Worm (Caenorhabditis elegans) whole organism, L1 larva: ENCODE measurements around the gene C16D9.9.

Experiments
- C16A3.4 ChIP-seq: fragments of 150-350 bp; optimal IDR thresholded peaks from 2 replicates; lab custom pipeline; 2014; ENCODE audit warnings: missing biosample characterization, missing genetic modification characterization
- F16B12.6 ChIP-seq: fragments of 150-350 bp; optimal IDR thresholded peaks from 2 replicates; lab custom pipeline; 2014; ENCODE audit warnings: missing biosample characterization, missing genetic modification characterization
- Y116A8C.19 ChIP-seq: sonication (generic microtip); optimal IDR thresholded peaks from 2 replicates; lab custom pipeline; 2016; ENCODE audit warnings: missing compliant biosample characterization, missing genetic modification characterization, borderline replicate concordance
- aha-1 ChIP-seq: fragments of 150-350 bp; optimal IDR thresholded peaks from 2 replicates; lab custom pipeline; 2014; ENCODE audit warnings: missing biosample characterization, missing genetic modification characterization
- alr-1 ChIP-seq: fragments of 200-800 bp; sonication (Bioruptor generic); optimal IDR thresholded peaks from 2 replicates; lab custom pipeline; 2018; ENCODE audit warnings: borderline replicate concordance, mild to moderate bottlenecking, missing genetic modification characterization, missing compliant biosample characterization
- ama-1 ChIP-seq: fragments of 150-350 bp; optimal IDR thresholded peaks from 2 replicates; lab custom pipeline; 2014
- blmp-1 ChIP-seq: fragments of 150-350 bp; optimal IDR thresholded peaks from 2 replicates; lab custom pipeline; 2014; ENCODE audit warnings: missing biosample characterization, missing genetic modification characterization
- ceh-8 ChIP-seq: fragments of 200-800 bp; sonication (Bioruptor generic); optimal IDR thresholded peaks from 2 replicates; lab custom pipeline; 2018; ENCODE audit warnings: mild to moderate bottlenecking, missing genetic modification characterization, moderate library complexity, missing compliant biosample characterization
- efl-1 ChIP-seq, 4 experiments: fragments of 150-350 bp; optimal IDR thresholded peaks in 3 of 4; peaks in 1 of 4; 1 replicate in 1 of 4; 2 replicates in 3 of 4; lab custom pipeline; 2014; ENCODE audit warnings: missing biosample characterization in 2 of 4, missing genetic modification characterization in 2 of 4, missing genetic modification reagents in 2 of 4
- elt-2 ChIP-seq: sonication (generic microtip); optimal IDR thresholded peaks from 2 replicates; lab custom pipeline; 2016; ENCODE audit warnings: missing genetic modification characterization, mild to moderate bottlenecking, inconsistent platforms, missing compliant biosample characterization, missing genetic modification reagents
- elt-3 ChIP-seq, 6 experiments: fragments of 150-350 bp in 1 of 6; sonication (generic microtip); optimal IDR thresholded peaks; 2 replicates each; lab custom pipeline; 2017 to 2018; ENCODE audit warnings: missing biosample characterization in 6 of 6, missing genetic modification characterization in 6 of 6, inconsistent platforms in 1 of 6
- ets-5 ChIP-seq: fragments of 200-800 bp; sonication (Bioruptor generic); IDR thresholded peaks from 2 replicates; pipeline ENCODE4 v1.3.6; 2022; ENCODE audit warnings: missing genetic modification characterization, missing compliant biosample characterization
- fkh-10 ChIP-seq: sonication (generic microtip); optimal IDR thresholded peaks from 2 replicates; lab custom pipeline; 2017; ENCODE audit warnings: missing biosample characterization, missing genetic modification reagents, missing genetic modification characterization
- fkh-8 ChIP-seq: sonication (generic microtip); optimal IDR thresholded peaks from 2 replicates; lab custom pipeline; 2016; ENCODE audit warnings: mild to moderate bottlenecking, missing genetic modification characterization, missing compliant biosample characterization
- hlh-4 ChIP-seq: sonication (generic microtip); optimal IDR thresholded peaks from 2 replicates; lab custom pipeline; 2016; ENCODE audit warnings: mild to moderate bottlenecking, missing genetic modification characterization, missing compliant biosample characterization
- hpl-2 ChIP-seq: fragments of 150-350 bp; optimal IDR thresholded peaks from 2 replicates; lab custom pipeline; 2014; ENCODE audit warnings: missing biosample characterization, missing genetic modification reagents, missing genetic modification characterization
- lin-15B ChIP-seq: fragments of 150-350 bp; sonication (generic microtip); optimal IDR thresholded peaks from 3 replicates; lab custom pipeline; 2014; ENCODE audit warnings: missing biosample characterization, missing genetic modification characterization
- lin-35 ChIP-seq, 2 experiments: fragments of 150-350 bp; optimal IDR thresholded peaks; 2 replicates each; lab custom pipeline; 2014; ENCODE audit warnings: missing biosample characterization in 2 of 2, missing genetic modification characterization in 2 of 2, missing genetic modification reagents in 2 of 2
- lin-39 ChIP-seq: fragments of 150-350 bp; optimal IDR thresholded peaks from 2 replicates; lab custom pipeline; 2014; ENCODE audit warnings: missing biosample characterization, missing genetic modification reagents, missing genetic modification characterization
- lir-3 ChIP-seq: sonication (generic microtip); optimal IDR thresholded peaks from 2 replicates; lab custom pipeline; 2016; ENCODE audit warnings: mild to moderate bottlenecking, missing genetic modification characterization, moderate library complexity, missing compliant biosample characterization; ENCODE audit not compliant: poor library complexity
- lsy-2 ChIP-seq, 2 experiments: fragments of 150-350 bp; optimal IDR thresholded peaks; 2 replicates each; lab custom pipeline; 2014; ENCODE audit warnings: missing biosample characterization in 2 of 2, missing genetic modification characterization in 2 of 2
- mab-9 ChIP-seq: fragments of 200-800 bp; sonication (Bioruptor generic); IDR thresholded peaks from 2 replicates; pipeline ENCODE4 v1.3.6; 2022; ENCODE audit warnings: missing genetic modification reagents, missing genetic modification characterization, missing compliant biosample characterization
- mdl-1 ChIP-seq, 2 experiments: fragments of 150-350 bp; optimal IDR thresholded peaks; 2 replicates each; lab custom pipeline; 2014 to 2017; ENCODE audit warnings: missing biosample characterization in 2 of 2, missing genetic modification characterization in 2 of 2, inconsistent platforms in 1 of 2
- nhr-12 ChIP-seq: sonication (generic microtip); optimal IDR thresholded peaks from 2 replicates; lab custom pipeline; 2017; ENCODE audit warnings: missing biosample characterization, missing genetic modification characterization
- nhr-19 ChIP-seq: fragments of 200-800 bp; sonication (Bioruptor generic); conservative IDR thresholded peaks from 2 replicates; pipeline ENCODE4 v1.3.6; 2022; ENCODE audit warnings: missing genetic modification characterization, missing compliant biosample characterization
- nhr-85 ChIP-seq: sonication (generic microtip); peaks from one replicate; lab custom pipeline; 2016; ENCODE audit warnings: missing genetic modification characterization, inconsistent platforms, missing compliant biosample characterization
- pag-3 ChIP-seq: sonication (generic microtip); optimal IDR thresholded peaks from 2 replicates; lab custom pipeline; 2017; ENCODE audit warnings: missing genetic modification characterization, mild to moderate bottlenecking, missing compliant biosample characterization, antibody characterized with exemption, borderline replicate concordance; ENCODE audit not compliant: insufficient read depth
- rnt-1 ChIP-seq: sonication (generic microtip); optimal IDR thresholded peaks from 2 replicates; lab custom pipeline; 2016; ENCODE audit warnings: mild to moderate bottlenecking, missing genetic modification characterization, moderate library complexity, missing compliant biosample characterization
- sox-4 ChIP-seq: sonication (generic microtip); optimal IDR thresholded peaks from 2 replicates; lab custom pipeline; 2016; ENCODE audit warnings: missing genetic modification characterization, missing compliant biosample characterization
- sptf-1 ChIP-seq: fragments of 150-350 bp; optimal IDR thresholded peaks from 2 replicates; lab custom pipeline; 2014; ENCODE audit warnings: missing biosample characterization, missing genetic modification characterization
- sup-37 ChIP-seq: fragments of 200-800 bp; sonication (Bioruptor generic); optimal IDR thresholded peaks from 2 replicates; lab custom pipeline; 2018; ENCODE audit warnings: mild to moderate bottlenecking, missing genetic modification characterization, missing compliant biosample characterization
- swsn-7 ChIP-seq: sonication (generic microtip); optimal IDR thresholded peaks from 2 replicates; lab custom pipeline; 2016; ENCODE audit warnings: missing genetic modification characterization, missing compliant biosample characterization
- tlp-1 ChIP-seq: fragments of 150-350 bp; optimal IDR thresholded peaks from 2 replicates; lab custom pipeline; 2014; ENCODE audit warnings: missing biosample characterization, missing genetic modification characterization
- unc-130 ChIP-seq: fragments of 150-350 bp; optimal IDR thresholded peaks from 2 replicates; lab custom pipeline; 2017; ENCODE audit warnings: missing biosample characterization, missing genetic modification characterization, inconsistent platforms
- unc-30 ChIP-seq: sonication (generic microtip); optimal IDR thresholded peaks from 2 replicates; lab custom pipeline; 2017; ENCODE audit warnings: missing biosample characterization, missing genetic modification characterization
- ztf-11 ChIP-seq, 2 experiments: sonication (generic microtip); optimal IDR thresholded peaks; 2 replicates each; lab custom pipeline; 2016 to 2017; ENCODE audit warnings: missing genetic modification characterization in 2 of 2, missing biosample characterization in 1 of 2, missing compliant biosample characterization in 1 of 2
- ztf-4 ChIP-seq: fragments of 150-350 bp; optimal IDR thresholded peaks from 2 replicates; lab custom pipeline; 2014; ENCODE audit warnings: missing biosample characterization, missing genetic modification characterization

C16D9.9 gene

DNA sequence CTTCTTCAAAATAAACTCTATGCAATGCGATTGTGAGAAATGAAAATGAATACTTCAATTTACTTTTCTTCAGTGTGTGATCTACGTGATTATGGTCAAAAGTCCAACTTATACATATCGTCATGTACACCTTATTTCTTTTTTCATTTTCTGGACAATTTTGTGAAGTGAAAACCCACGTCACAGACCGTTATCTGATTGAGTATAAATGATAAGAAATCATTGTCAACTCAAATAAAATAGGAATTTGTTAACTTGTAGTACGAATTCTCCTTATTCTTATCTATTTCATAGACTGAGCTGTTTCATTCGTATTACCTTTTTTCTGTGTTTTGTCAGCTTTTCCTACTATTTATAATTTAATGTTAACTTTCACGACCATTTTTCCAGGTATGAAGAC is 8.0 kb downstream of the C16D9.9 start, which contains the start of gene asp-5:
Gene asp-5 (plus strand): TSS at position 391 of the 400 bp plus-strand sequence.
- TF ChIP-seq nhr-12 (tag; lab: Kevin White, UChicago) = no peak
- TF ChIP-seq mab-9 (GFP tag; lab: Robert Waterston, UW) = no peak
- TF ChIP-seq fkh-8 (tag; lab: Kevin White, UChicago) = no peak
- peak; percentile 76 for TF ChIP-seq elt-2 (tag; lab: Kevin White, UChicago)
- TF ChIP-seq lin-35 (GFP tag; optimal IDR thresholded peaks at IDR 0.05; lab: Kevin White, UChicago) = peak in 1 of 2 experiments; percentile 11
- TF ChIP-seq, all 84 proteins: peak for 2

DNA sequence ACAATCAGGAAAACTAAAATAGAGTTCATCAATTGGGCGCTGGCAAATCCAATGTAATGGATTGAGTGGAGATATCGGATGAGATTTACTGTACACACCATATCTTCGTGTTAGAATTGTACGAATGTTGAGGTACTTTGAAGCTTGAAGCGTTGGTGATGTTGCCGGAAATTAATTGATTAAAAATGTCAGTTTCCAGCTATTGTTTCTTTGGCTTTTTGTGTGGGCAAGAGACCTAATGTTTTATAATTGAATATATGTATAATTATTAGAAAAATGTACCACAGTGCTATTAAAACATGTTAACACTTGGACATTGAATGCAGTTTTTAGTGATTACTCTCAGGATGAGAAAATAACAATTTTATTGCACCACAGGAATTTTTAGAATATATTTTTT is 14.8 kb downstream of the C16D9.9 start, which contains the start of gene str-136:
Gene str-136 (minus strand): TSS at position 101 of the 400 bp plus-strand sequence.
- no peak for TF ChIP-seq C16A3.4 (tag; lab: Kevin White, UChicago)
- no peak for TF ChIP-seq elt-2 (tag; lab: Kevin White, UChicago)
- no peak for TF ChIP-seq pag-3 (tag; lab: Kevin White, UChicago)
- TF ChIP-seq rnt-1 (tag; lab: Kevin White, UChicago) = no peak
- TF ChIP-seq ama-1 (lab: Kevin White, UChicago) = no peak
- no peak for TF ChIP-seq tlp-1 (tag; lab: Kevin White, UChicago)
- no peak for TF ChIP-seq swsn-7

ce11 chrV:8280770-8281169 is 16.7 kb downstream of the C16D9.9 start, which contains the start of gene str-135:
str-135 (minus strand) TSS chrV:8280870.
- TF ChIP-seq ztf-4 (tag; lab: Kevin White, UChicago) (no peak), hpl-2 (no peak), lsy-2 (tag; optimal IDR thresholded peaks at IDR 0.05; lab: Kevin White, UChicago) (no peak), efl-1 (optimal IDR thresholded peaks at IDR 0.05; lab: Kevin White, UChicago) (no peak), efl-1 (GFP tag; optimal IDR thresholded peaks at IDR 0.05 in 1 of 2; lab: Kevin White, UChicago) (peak in 1 of 2 experiments; percentile 89), lin-35 (GFP tag; optimal IDR thresholded peaks at IDR 0.05; lab: Kevin White, UChicago) (no peak), lir-3 (tag; lab: Kevin White, UChicago) (no peak), F16B12.6 (no peak), sup-37 (GFP tag; lab: Kevin White, UChicago) (no peak)

- TF ChIP-seq unc-130 = no peak
- TF ChIP-seq efl-1 (optimal IDR thresholded peaks at IDR 0.05; lab: Kevin White, UChicago) = no peak
- peak in 1 of 2 experiments; percentile 89 for TF ChIP-seq efl-1 (GFP tag; optimal IDR thresholded peaks at IDR 0.05 in 1 of 2; lab: Kevin White, UChicago)
- no peak for TF ChIP-seq sptf-1 (tag; lab: Kevin White, UChicago)
- TF ChIP-seq, all 84 proteins: peak for 1
Observed at ce11 chrV:8281646-8282045, 17.6 kb downstream of the C16D9.9 start.

DNA sequence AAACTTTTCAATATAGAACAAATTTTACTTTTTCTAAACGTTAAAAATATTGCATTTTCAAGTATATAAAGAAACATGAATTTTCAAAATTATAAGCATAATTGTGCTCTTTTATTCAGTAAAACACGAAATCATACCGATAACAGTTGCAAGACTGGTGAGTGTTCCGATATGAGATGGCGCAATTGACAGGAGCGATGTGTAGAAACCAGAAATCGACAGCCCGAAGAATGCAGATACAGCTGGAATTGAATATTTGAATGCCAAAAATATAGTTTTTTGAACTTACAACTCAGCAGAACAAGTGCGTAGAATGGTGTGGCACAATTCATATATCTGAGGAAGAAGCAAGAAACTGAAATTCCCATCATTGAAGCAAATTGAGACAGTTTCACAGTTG is 18.9 kb downstream of the C16D9.9 start:
- TF ChIP-seq unc-30 (tag; lab: Kevin White, UChicago) (no peak), nhr-19 (GFP tag; lab: Robert Waterston, UW) (no peak), efl-1 (optimal IDR thresholded peaks at IDR 0.05; lab: Kevin White, UChicago) (no peak), efl-1 (GFP tag; optimal IDR thresholded peaks at IDR 0.05 in 1 of 2; lab: Kevin White, UChicago) (peak in 1 of 2 experiments; percentile 24), ets-5 (GFP tag; lab: Robert Waterston, UW) (no peak), fkh-10 (GFP tag; lab: Kevin White, UChicago) (no peak), lin-35 (GFP tag; optimal IDR thresholded peaks at IDR 0.05; lab: Kevin White, UChicago) (no peak)

DNA sequence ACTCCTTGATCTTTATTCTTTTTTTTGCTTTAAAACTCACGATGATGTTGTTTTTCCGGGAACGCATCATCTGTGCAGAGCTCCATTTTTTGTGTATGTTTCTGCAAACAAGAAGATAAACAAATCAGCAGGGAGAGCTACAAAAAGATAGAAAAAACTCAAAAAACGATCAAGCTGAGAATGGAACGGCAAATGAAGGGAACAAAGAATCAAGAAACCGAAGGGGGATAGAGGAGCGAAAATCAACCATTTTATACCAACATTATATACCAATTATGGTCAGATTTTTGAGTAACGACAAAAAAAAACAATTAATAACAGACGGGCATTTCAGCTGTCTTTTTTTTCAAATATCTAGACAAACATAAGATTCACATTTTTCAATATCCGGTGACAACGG is 20.8 kb downstream of the C16D9.9 start, which contains the start of gene slc-17.5:
Gene slc-17.5 (minus strand): TSS at position 101 of the 400 bp plus-strand sequence.
- TF ChIP-seq aha-1 (no peak), Y116A8C.19 (no peak)
- TF ChIP-seq, all 84 proteins: peak for 0

DNA sequence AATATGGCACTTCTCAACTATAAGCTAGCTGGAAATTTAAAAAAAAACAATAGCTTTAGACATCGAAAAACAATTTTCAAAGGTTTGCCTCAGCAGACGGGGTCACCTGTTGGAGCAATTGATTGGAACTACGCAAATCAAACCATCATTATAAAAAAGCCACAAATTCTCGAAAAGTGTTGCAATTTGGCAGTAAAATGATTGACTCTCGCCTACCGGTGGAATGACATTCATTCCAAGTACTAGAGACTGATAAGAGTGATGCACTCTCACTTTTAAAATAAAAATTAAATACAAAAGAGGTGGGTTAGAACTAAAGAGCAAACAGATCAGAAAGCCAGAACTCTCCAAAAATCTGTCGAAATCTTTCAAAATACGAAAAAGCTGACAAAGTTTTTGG is 21.4 kb downstream of the C16D9.9 start:
- TF ChIP-seq mdl-1 (tag; optimal IDR thresholded peaks at IDR 0.05; lab: Kevin White, UChicago) (no peak), blmp-1 (tag; lab: Kevin White, UChicago) (no peak), ztf-11 (tag; optimal IDR thresholded peaks at IDR 0.05; lab: Kevin White, UChicago) (no peak), nhr-12 (tag; lab: Kevin White, UChicago) (no peak), ztf-4 (tag; lab: Kevin White, UChicago) (no peak), lir-3 (tag; lab: Kevin White, UChicago) (no peak), nhr-85 (tag; lab: Kevin White, UChicago) (no peak), pag-3 (tag; lab: Kevin White, UChicago) (no peak), swsn-7 (no peak), sox-4 (tag; lab: Kevin White, UChicago) (no peak), lsy-2 (tag; optimal IDR thresholded peaks at IDR 0.05; lab: Kevin White, UChicago) (no peak), Y116A8C.19 (no peak), hlh-4 (tag; lab: Kevin White, UChicago) (no peak), elt-3 (tag; optimal IDR thresholded peaks at IDR 0.05; lab: Kevin White, UChicago) (no peak), ceh-8 (GFP tag; lab: Kevin White, UChicago) (no peak), alr-1 (tag; lab: Kevin White, UChicago) (no peak), lin-15B (no peak), lin-39 (tag; lab: Kevin White, UChicago) (no peak)
